Worm (Caenorhabditis elegans): ENCODE results near the gene hadb-1.
A peak's percentile ranks its signal among the peaks of the same experiment; 100 is the strongest.

ce11 chrIII:8652112-8652694 is 36.1 kb downstream of the hadb-1 start:
- TF ChIP-seq lin-38 (GFP tag; IDR thresholded peaks at IDR 0.05) (peak; percentile 30; the same call in 1 of the 2 replicates), R02D3.7 (tag; optimal IDR thresholded peaks at IDR 0.05) (no peak), nhr-76 (tag; optimal IDR thresholded peaks at IDR 0.05) (no peak), spr-1 (tag; optimal IDR thresholded peaks at IDR 0.05) (no peak), lin-13 (GFP tag; optimal IDR thresholded peaks at IDR 0.05) (no peak), egl-43 (GFP tag; IDR thresholded peaks at IDR 0.05) (no peak), nhr-11 (tag; optimal IDR thresholded peaks at IDR 0.05) (no peak)
